Fruit fly (Drosophila melanogaster) whole organism, embryonic: Measurements from ENCODE around the gene eIF2Bepsilon.

ENCODE experiments used
- Adf1 ChIP-seq: fragments of 200-800 bp; sonication (Bioruptor generic); IDR thresholded peaks from 2 replicates; pipeline ENCODE4 v1.3.6; 2022; ENCODE audit warnings: missing biosample characterization, missing genetic modification characterization
- Bgb ChIP-seq: fragments of 200-800 bp; sonication (Bioruptor generic); IDR thresholded peaks from 2 replicates; pipeline ENCODE4 v1.3.6; 2022; ENCODE audit warnings: missing biosample characterization, missing genetic modification characterization; ENCODE audit not compliant: partially characterized antibody
- Blimp-1 ChIP-seq: fragments of 200-800 bp; sonication (Bioruptor generic); optimal IDR thresholded peaks from 3 replicates; lab custom pipeline; 2018; ENCODE audit warnings: missing biosample characterization, missing genetic modification characterization, mild to moderate bottlenecking, moderate library complexity, missing genetic modification reagents
- CG10366 ChIP-seq: fragments of 200-800 bp; sonication (Bioruptor generic); IDR thresholded peaks from 2 replicates; pipeline ENCODE4 v1.3.6; 2022; ENCODE audit warnings: missing biosample characterization, missing genetic modification characterization
- CG13123 ChIP-seq: fragments of 200-800 bp; sonication (Bioruptor generic); optimal IDR thresholded peaks from 2 replicates; lab custom pipeline; 2016; ENCODE audit warnings: missing biosample characterization, missing genetic modification characterization
- CG13624 ChIP-seq: fragments of 200-800 bp; sonication (Bioruptor generic); optimal IDR thresholded peaks from 2 replicates; lab custom pipeline; 2016; ENCODE audit warnings: missing biosample characterization, missing genetic modification characterization
- CG13775 ChIP-seq: fragments of 200-800 bp; sonication (Bioruptor generic); optimal IDR thresholded peaks from 3 replicates; lab custom pipeline; 2017; ENCODE audit warnings: missing biosample characterization, mild to moderate bottlenecking, missing genetic modification characterization
- CG1602 ChIP-seq: fragments of 200-800 bp; sonication (Bioruptor generic); optimal IDR thresholded peaks from 3 replicates; lab custom pipeline; 2016; ENCODE audit warnings: missing biosample characterization, missing genetic modification characterization
- CG16863 ChIP-seq: fragments of 200-800 bp; sonication (Bioruptor generic); optimal IDR thresholded peaks from 3 replicates; lab custom pipeline; 2016; ENCODE audit warnings: missing biosample characterization, missing genetic modification characterization
- CG31441 ChIP-seq: fragments of 200-800 bp; sonication (Bioruptor generic); IDR thresholded peaks from 2 replicates; pipeline ENCODE4 v1.3.6; 2022; ENCODE audit warnings: missing biosample characterization, missing genetic modification characterization
- CG32532 ChIP-seq: fragments of 200-800 bp; sonication (Bioruptor generic); IDR thresholded peaks from 2 replicates; pipeline ENCODE4 v1.3.6; 2022; ENCODE audit warnings: missing biosample characterization, missing genetic modification characterization
- CG4617 ChIP-seq: fragments of 200-800 bp; sonication (Bioruptor generic); optimal IDR thresholded peaks from 3 replicates; lab custom pipeline; 2016; ENCODE audit warnings: missing biosample characterization, missing genetic modification characterization, borderline replicate concordance
- CG6272 ChIP-seq: fragments of 200-800 bp; sonication (Bioruptor generic); IDR thresholded peaks from 2 replicates; pipeline ENCODE4 v1.3.6; 2022; ENCODE audit warnings: missing biosample characterization, missing genetic modification characterization
- CG8924 ChIP-seq: fragments of 200-800 bp; optimal IDR thresholded peaks from 3 replicates; lab custom pipeline; 2019; ENCODE audit warnings: missing biosample characterization, mild to moderate bottlenecking, missing genetic modification characterization, moderate library complexity
- CG9215 ChIP-seq: fragments of 200-800 bp; sonication (Bioruptor generic); IDR thresholded peaks from 2 replicates; pipeline ENCODE4 v1.3.6; 2022; ENCODE audit warnings: missing biosample characterization, missing genetic modification characterization
- CG9797 ChIP-seq: fragments of 200-800 bp; sonication (Bioruptor generic); optimal IDR thresholded peaks from 3 replicates; lab custom pipeline; 2018; ENCODE audit warnings: missing biosample characterization, mild to moderate bottlenecking, missing genetic modification characterization
- Chrac-16 ChIP-seq: fragments of 200-800 bp; sonication (Bioruptor generic); optimal IDR thresholded peaks from 3 replicates; lab custom pipeline; 2016; ENCODE audit warnings: missing biosample characterization, missing genetic modification characterization
- D ChIP-seq, 2 experiments: fragments of 200-800 bp in 1 of 2; fragments of >200 bp in 1 of 2; sonication (Bioruptor generic) in 1 of 2; optimal IDR thresholded peaks; 2 replicates in 1 of 2; 3 replicates in 1 of 2; lab custom pipeline; 2017; ENCODE audit warnings: mild to moderate bottlenecking in 1 of 2, missing biosample characterization in 1 of 2, missing genetic modification characterization in 1 of 2, missing genetic modification reagents in 1 of 2
- Dp ChIP-seq: fragments of 200-800 bp; sonication (Bioruptor generic); optimal IDR thresholded peaks from 2 replicates; lab custom pipeline; 2018; ENCODE audit warnings: missing biosample characterization, mild to moderate bottlenecking, missing genetic modification characterization, moderate library complexity
- Ets65A ChIP-seq: fragments of 200-800 bp; sonication (Bioruptor generic); peaks from one replicate; lab custom pipeline; 2016; ENCODE audit warnings: missing biosample characterization, missing genetic modification characterization
- Ets97D ChIP-seq: fragments of 200-800 bp; sonication (Bioruptor generic); optimal IDR thresholded peaks from 3 replicates; lab custom pipeline; 2016; ENCODE audit warnings: missing biosample characterization, missing genetic modification characterization
- GATAe ChIP-seq: fragments of 200-800 bp; sonication (Bioruptor generic); conservative IDR thresholded peaks from 2 replicates; pipeline ENCODE4 v1.3.6; 2022; ENCODE audit warnings: missing biosample characterization, missing genetic modification characterization
- Hey ChIP-seq: fragments of 200-800 bp; sonication (Bioruptor generic); optimal IDR thresholded peaks from 3 replicates; lab custom pipeline; 2018; ENCODE audit warnings: missing biosample characterization, mild to moderate bottlenecking, missing genetic modification characterization
- MBD-R2 ChIP-seq: fragments of 200-800 bp; sonication (Bioruptor generic); IDR thresholded peaks from 2 replicates; pipeline ENCODE4 v1.3.6; 2022; ENCODE audit warnings: missing biosample characterization, missing genetic modification characterization
- Med ChIP-seq: fragments of 200-800 bp; sonication (Bioruptor generic); peaks from one replicate; lab custom pipeline; 2016; ENCODE audit warnings: missing biosample characterization, missing genetic modification characterization, mild to moderate bottlenecking, inconsistent platforms, moderate library complexity
- NC2β ChIP-seq: fragments of 200-800 bp; sonication (Bioruptor generic); optimal IDR thresholded peaks from 2 replicates; lab custom pipeline; 2016; ENCODE audit warnings: missing biosample characterization, missing genetic modification characterization
- NFAT ChIP-seq: fragments of 200-800 bp; sonication (Bioruptor generic); IDR thresholded peaks from 2 replicates; pipeline ENCODE4 v1.3.6; 2022; ENCODE audit warnings: missing biosample characterization, missing genetic modification characterization
- Nf-YC ChIP-seq: fragments of 200-800 bp; optimal IDR thresholded peaks from 3 replicates; lab custom pipeline; 2019; ENCODE audit warnings: missing biosample characterization, mild to moderate bottlenecking, missing genetic modification characterization, moderate library complexity
- Optix ChIP-seq: fragments of 200-800 bp; sonication (Bioruptor generic); IDR thresholded peaks from 3 replicates; pipeline ENCODE4 v1.3.6; 2022; ENCODE audit warnings: missing biosample characterization, missing genetic modification characterization
- Pdp1 ChIP-seq, 2 experiments: fragments of 200-800 bp; sonication (Bioruptor generic); optimal IDR thresholded peaks; 3 replicates each; lab custom pipeline; 2016; ENCODE audit warnings: missing biosample characterization in 2 of 2, missing genetic modification characterization in 2 of 2, mild to moderate bottlenecking in 1 of 2, moderate library complexity in 1 of 2
- Ravus ChIP-seq: fragments of 200-800 bp; sonication (Bioruptor generic); IDR thresholded peaks from 2 replicates; pipeline ENCODE4 v1.3.6; 2022; ENCODE audit warnings: missing biosample characterization, missing genetic modification characterization
- Xrp1 ChIP-seq: fragments of 200-800 bp; sonication (Bioruptor generic); IDR thresholded peaks from 2 replicates; pipeline ENCODE4 v1.3.6; 2022; ENCODE audit warnings: missing biosample characterization, missing genetic modification characterization
- ap ChIP-seq: fragments of 200-800 bp; sonication (Bioruptor generic); IDR thresholded peaks from 2 replicates; pipeline ENCODE4 v1.3.6; 2022; ENCODE audit warnings: missing biosample characterization, missing genetic modification characterization
- ash1 ChIP-seq: fragments of 200-800 bp; sonication (Bioruptor generic); optimal IDR thresholded peaks from 2 replicates; lab custom pipeline; 2018; ENCODE audit warnings: missing biosample characterization, mild to moderate bottlenecking, missing genetic modification characterization
- ci ChIP-seq: fragments of 200-800 bp; sonication (Bioruptor generic); IDR thresholded peaks from 3 replicates; pipeline ENCODE4 v1.3.6; 2022; ENCODE audit warnings: missing biosample characterization, missing genetic modification characterization
- crol ChIP-seq: fragments of 200-800 bp; sonication (Bioruptor generic); IDR thresholded peaks from 2 replicates; pipeline ENCODE4 v1.3.6; 2022; ENCODE audit warnings: missing biosample characterization, missing genetic modification characterization
- dm ChIP-seq: fragments of 200-800 bp; sonication (Bioruptor generic); optimal IDR thresholded peaks from 3 replicates; lab custom pipeline; 2016; ENCODE audit warnings: missing biosample characterization, missing genetic modification characterization
- ewg ChIP-seq: fragments of 200-800 bp; sonication (Bioruptor generic); optimal IDR thresholded peaks from 3 replicates; lab custom pipeline; 2017; ENCODE audit warnings: mild to moderate bottlenecking, missing biosample characterization, missing genetic modification reagents, missing genetic modification characterization
- grau ChIP-seq: fragments of 200-800 bp; optimal IDR thresholded peaks from 3 replicates; lab custom pipeline; 2019; ENCODE audit warnings: missing biosample characterization, mild to moderate bottlenecking, missing genetic modification characterization, moderate library complexity
- lbe ChIP-seq: fragments of 200-800 bp; sonication (Bioruptor generic); optimal IDR thresholded peaks from 2 replicates; lab custom pipeline; 2016; ENCODE audit warnings: missing biosample characterization, mild to moderate bottlenecking, missing genetic modification characterization
- p53 ChIP-seq: fragments of 200-800 bp; sonication (Bioruptor generic); optimal IDR thresholded peaks from 2 replicates; lab custom pipeline; 2016; ENCODE audit warnings: missing biosample characterization, missing genetic modification characterization
- pb ChIP-seq: fragments of 200-800 bp; sonication (Bioruptor generic); optimal IDR thresholded peaks from 3 replicates; lab custom pipeline; 2016; ENCODE audit warnings: missing biosample characterization, missing genetic modification characterization
- pzg ChIP-seq: fragments of 200-800 bp; sonication (Bioruptor generic); optimal IDR thresholded peaks from 3 replicates; lab custom pipeline; 2018; ENCODE audit warnings: missing biosample characterization, mild to moderate bottlenecking, missing genetic modification characterization, moderate library complexity
- row ChIP-seq: fragments of 200-800 bp; sonication (Bioruptor generic); IDR thresholded peaks from 3 replicates; pipeline ENCODE4 v1.3.6; 2022; ENCODE audit warnings: missing biosample characterization, missing genetic modification characterization
- sd ChIP-seq: fragments of 200-800 bp; sonication (Bioruptor generic); optimal IDR thresholded peaks from 3 replicates; lab custom pipeline; 2018; ENCODE audit warnings: missing biosample characterization, mild to moderate bottlenecking, missing genetic modification characterization, moderate library complexity
- sima ChIP-seq: fragments of 200-800 bp; sonication (Bioruptor generic); optimal IDR thresholded peaks from 2 replicates; lab custom pipeline; 2016; ENCODE audit warnings: missing biosample characterization, missing genetic modification characterization
- sug ChIP-seq: fragments of 200-800 bp; optimal IDR thresholded peaks from 2 replicates; lab custom pipeline; 2019; ENCODE audit warnings: missing biosample characterization, mild to moderate bottlenecking, missing genetic modification characterization, moderate library complexity
- trem ChIP-seq: fragments of 200-800 bp; optimal IDR thresholded peaks from 3 replicates; lab custom pipeline; 2019; ENCODE audit warnings: missing biosample characterization, mild to moderate bottlenecking, missing genetic modification characterization, moderate library complexity
- vvl ChIP-seq: fragments of 200-800 bp; sonication (Bioruptor generic); IDR thresholded peaks from 2 replicates; pipeline ENCODE4 v1.3.6; 2022; ENCODE audit warnings: missing biosample characterization, missing genetic modification characterization

eIF2Bepsilon gene

DNA sequence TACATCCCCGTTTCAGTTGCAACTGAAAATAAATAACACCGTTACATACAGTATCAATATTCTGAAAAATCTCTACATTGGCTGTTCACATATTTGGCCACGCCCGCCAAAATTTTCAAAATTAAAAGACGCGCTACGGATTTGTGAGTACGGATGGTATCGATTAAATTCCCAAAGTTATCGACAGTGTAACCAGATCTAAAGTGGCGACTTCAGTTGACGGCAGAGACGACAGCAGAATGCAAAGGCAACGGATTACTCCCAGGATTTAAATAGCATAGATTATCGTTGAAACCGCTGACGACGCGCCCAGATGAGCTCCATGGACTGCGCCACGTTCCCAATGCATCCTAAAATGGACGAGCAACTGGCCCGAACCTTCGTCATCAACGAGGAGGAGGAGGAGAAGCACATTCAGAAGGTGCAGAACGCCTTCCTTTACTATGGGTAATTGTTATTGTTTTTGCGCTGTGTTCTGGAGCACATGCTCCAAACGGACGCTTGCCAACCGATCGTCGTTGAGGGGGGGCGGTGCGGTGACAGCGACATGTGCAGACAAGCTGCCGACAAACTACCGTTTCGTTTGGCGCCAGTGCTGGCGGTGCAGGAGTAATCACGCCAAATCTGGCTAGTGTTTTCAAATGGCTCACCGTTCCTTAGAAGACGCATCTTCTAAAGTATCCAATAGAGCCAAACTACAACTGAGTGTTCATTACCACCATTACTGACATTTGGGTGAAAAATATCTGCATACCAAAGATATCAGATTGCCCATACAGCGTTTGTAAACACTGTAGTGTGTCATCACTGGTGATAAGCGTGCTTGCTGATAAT, 5.0 kb upstream of the eIF2Bepsilon start, which contains the start of gene CG11596 (continued):
- TF ChIP-seq ap (no peak), CG8924 (tag; lab: Kevin White, UChicago) (peak; percentile 1), Med (GFP tag; lab: Kevin White, UChicago) (peak; percentile 72), grau (peak; percentile 12), pb (GFP tag; lab: Kevin White, UChicago) (no peak), Adf1 (GFP tag; lab: Robert Waterston, UW) (peak; percentile 60), Ravus (GFP tag; lab: Robert Waterston, UW) (no peak), dm (GFP tag; lab: Kevin White, UChicago) (peak; percentile 46), CG16863 (GFP tag; lab: Kevin White, UChicago) (peak; percentile 93), row (GFP tag; lab: Robert Waterston, UW) (peak; percentile 72), sug (tag; lab: Kevin White, UChicago) (peak; percentile 57), pzg (GFP tag; lab: Kevin White, UChicago) (peak; percentile 65), p53 (GFP tag; lab: Kevin White, UChicago) (peak; percentile 84), Ets97D (GFP tag; lab: Kevin White, UChicago) (peak; percentile 7), MBD-R2 (GFP tag; lab: Robert Waterston, UW) (peak; percentile 28), crol (GFP tag; lab: Robert Waterston, UW) (peak; percentile 73), CG13775 (GFP tag; lab: Kevin White, UChicago) (no peak), CG13624 (no peak), trem (tag; lab: Kevin White, UChicago) (peak; percentile 46), NC2β (GFP tag; lab: Kevin White, UChicago) (no peak), Xrp1 (GFP tag; lab: Robert Waterston, UW) (peak; percentile 13; the same call in 1 of the 2 replicates), Ets65A (GFP tag; lab: Kevin White, UChicago) (no peak), Dp (GFP tag; lab: Kevin White, UChicago) (peak; percentile 93), Bgb (GFP tag; lab: Robert Waterston, UW) (0 out of 2 replicates have a peak, but pooled peaks have one; percentile 6), CG10366 (GFP tag; lab: Robert Waterston, UW) (peak; percentile 20; the same call in 1 of the 2 replicates), vvl (GFP tag; lab: Robert Waterston, UW) (peak; percentile 22; the same call in 1 of the 2 replicates), ewg (no peak), Hey (tag; lab: Kevin White, UChicago) (no peak), GATAe (peak; percentile 27; the same call in 1 of the 2 replicates), lbe (GFP tag; lab: Kevin White, UChicago) (no peak), CG9215 (GFP tag; lab: Robert Waterston, UW) (peak; percentile 28; the same call in 1 of the 2 replicates), CG9797 (GFP tag; lab: Kevin White, UChicago) (peak; percentile 71), CG4617 (GFP tag; lab: Kevin White, UChicago) (peak; percentile 75), ci (GFP tag; lab: Robert Waterston, UW) (peak; percentile 6; the same call in 1 of the 3 replicates), NFAT (GFP tag; lab: Robert Waterston, UW) (no peak)

DNA sequence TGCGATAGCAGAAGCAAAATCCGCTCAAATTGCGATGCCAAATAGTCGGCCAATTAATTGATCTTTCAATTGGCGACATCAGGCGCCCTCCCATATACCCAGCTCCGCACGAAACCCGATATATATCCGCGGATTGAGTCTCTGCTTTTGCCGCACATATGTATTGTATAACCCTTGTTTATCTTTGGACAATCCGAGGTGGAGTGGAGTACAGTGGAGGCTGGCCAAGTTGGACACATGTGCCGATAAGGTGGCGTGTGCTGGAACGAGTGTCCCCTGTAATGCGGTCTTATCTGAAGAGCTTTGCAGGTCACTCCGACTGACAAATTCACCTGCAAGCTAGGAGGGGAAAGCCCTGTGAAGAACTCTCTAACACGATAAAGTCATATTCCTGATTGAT, 13.1 kb downstream of the eIF2Bepsilon start:
- TF ChIP-seq Med (GFP tag; lab: Kevin White, UChicago) = peak; percentile 10
- no peak for TF ChIP-seq ash1
- no peak for TF ChIP-seq CG6272 (GFP tag; lab: Robert Waterston, UW)
- no peak for TF ChIP-seq Nf-YC (tag; lab: Kevin White, UChicago)
- TF ChIP-seq sd = no peak
- TF ChIP-seq Pdp1 (GFP tag; optimal IDR thresholded peaks at IDR 0.05; lab: Kevin White, UChicago) = peak in 1 of 2 experiments; percentile 86
- no peak for TF ChIP-seq sima (GFP tag; lab: Kevin White, UChicago)
- 0 out of 2 replicates have a peak, but pooled peaks have one; percentile 16 for TF ChIP-seq CG32532 (GFP tag; lab: Robert Waterston, UW)
- no peak for TF ChIP-seq D (optimal IDR thresholded peaks at IDR 0.05; lab: Kevin White, UChicago)
- TF ChIP-seq D (GFP tag; optimal IDR thresholded peaks at IDR 0.05; lab: Kevin White, UChicago) = no peak
- no peak for TF ChIP-seq Chrac-16 (GFP tag; lab: Kevin White, UChicago)
- TF ChIP-seq CG13123 (GFP tag; lab: Kevin White, UChicago) = no peak
- no peak for TF ChIP-seq CG31441 (GFP tag; lab: Robert Waterston, UW)
- TF ChIP-seq Blimp-1 (GFP tag; lab: Kevin White, UChicago) = no peak
- TF ChIP-seq CG1602 (GFP tag; lab: Kevin White, UChicago) = no peak
- TF ChIP-seq Optix (GFP tag; lab: Robert Waterston, UW) = no peak
- no peak for TF ChIP-seq CG8924 (tag; lab: Kevin White, UChicago)
- TF ChIP-seq grau = peak; percentile 81
